Worm (Caenorhabditis elegans) whole organism, early embryonic: ENCODE measurements around the gene fbxa-48.

Experiments
- ama-1 ChIP-seq: fragments of 150-350 bp; optimal IDR thresholded peaks from 2 replicates; lab custom pipeline; 2014
- pes-1 ChIP-seq: fragments of 200-800 bp; sonication (Bioruptor generic); IDR thresholded peaks from 2 replicates; pipeline ENCODE4 v1.3.6; 2022; ENCODE audit warnings: missing genetic modification reagents, missing genetic modification characterization, missing compliant biosample characterization

DNA sequence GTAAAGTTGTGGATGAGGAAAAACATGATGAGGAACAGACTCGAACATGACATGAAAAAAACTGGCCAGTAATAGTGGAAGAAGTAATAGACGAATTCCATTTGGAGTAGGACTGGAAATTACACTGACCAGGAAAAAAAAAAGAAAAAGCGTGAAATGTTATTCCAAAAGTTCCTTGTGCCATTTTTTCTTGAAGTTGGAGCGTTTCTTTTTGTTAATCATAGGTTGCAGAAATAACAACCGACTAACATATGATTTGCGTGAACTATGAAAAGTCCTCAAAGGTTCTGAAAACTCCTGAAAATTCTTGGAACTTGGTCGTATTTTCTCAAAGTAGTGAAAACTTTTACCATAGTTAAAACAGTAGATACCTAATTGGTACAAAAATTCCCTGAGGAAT, 26.2 kb downstream of the fbxa-48 start, which contains the start of gene srd-67:
- TF ChIP-seq ama-1, result no peak
- TF ChIP-seq pes-1 (GFP tag; lab: Robert Waterston, UW), result no peak
